Worm (Caenorhabditis elegans) whole organism, young adult: ENCODE results near the gene srw-73.

Source experiments
- somi-1 ChIP-seq: fragments of 200-800 bp; sonication (Bioruptor generic); optimal IDR thresholded peaks from 2 replicates; lab custom pipeline; 2018; ENCODE audit warnings: mild to moderate bottlenecking, missing genetic modification characterization, missing compliant biosample characterization
- tlf-1 ChIP-seq: fragments of 200-800 bp; sonication (Bioruptor generic); optimal IDR thresholded peaks from 2 replicates; lab custom pipeline; 2018; ENCODE audit warnings: mild to moderate bottlenecking, missing genetic modification characterization, missing compliant biosample characterization
- unc-130 ChIP-seq: sonication (generic microtip); optimal IDR thresholded peaks from 2 replicates; lab custom pipeline; 2016; ENCODE audit warnings: missing genetic modification reagents, missing genetic modification characterization, missing compliant biosample characterization

- no peak for TF ChIP-seq unc-130 (GFP tag; lab: Kevin White, UChicago)
- TF ChIP-seq tlf-1 (GFP tag; lab: Kevin White, UChicago), result no peak
- no peak for TF ChIP-seq somi-1
Measured at ce11 chrV:16593792-16594059, 5.4 kb upstream of the srw-73 start.
